Fruit fly (Drosophila melanogaster): Measurements from ENCODE around the gene CG15891.

DNA sequence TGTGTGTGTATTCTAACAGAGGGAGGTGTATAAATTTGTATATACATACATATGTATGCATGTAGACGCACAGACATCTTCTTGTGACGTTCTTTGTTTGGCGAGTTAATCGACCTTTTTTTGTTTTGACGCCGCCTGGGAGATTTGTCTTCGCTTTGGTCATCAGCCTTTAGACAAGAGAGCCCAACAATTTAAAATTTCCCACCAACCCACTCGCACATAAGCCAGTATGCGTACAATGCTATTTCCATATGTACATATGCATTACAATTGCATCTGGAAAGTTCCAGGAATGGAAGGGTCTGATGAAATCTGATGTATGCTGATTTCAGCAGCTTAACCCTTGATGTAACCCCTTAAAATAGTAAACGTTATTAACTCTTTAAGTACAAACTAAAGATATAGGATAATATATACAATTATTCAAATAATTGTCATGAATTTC is 15.5 kb downstream of the CG15891 start, which contains the start of gene Ubi-p5E:
- TF ChIP-seq CG8478 (optimal IDR thresholded peaks at IDR 0.05) (no peak), EcR (GFP tag; optimal IDR thresholded peaks at IDR 0.05) (no peak)
